Fruit fly (Drosophila melanogaster) whole organism, embryonic: Measurements from ENCODE around the gene scyl.

ENCODE experiments used
- Bgb ChIP-seq: fragments of 200-800 bp; sonication (Bioruptor generic); IDR thresholded peaks from 2 replicates; pipeline ENCODE4 v1.3.6; 2022; ENCODE audit warnings: missing biosample characterization, missing genetic modification characterization; ENCODE audit not compliant: partially characterized antibody
- Bteb2 ChIP-seq: fragments of 200-800 bp; sonication (Bioruptor generic); optimal IDR thresholded peaks from 2 replicates; lab custom pipeline; 2016; ENCODE audit warnings: missing biosample characterization, missing genetic modification characterization
- CG11085 ChIP-seq: fragments of 200-800 bp; sonication (Bioruptor generic); IDR thresholded peaks from 2 replicates; pipeline ENCODE4 v1.3.6; 2022; ENCODE audit warnings: missing biosample characterization, missing genetic modification characterization
- CG12104 ChIP-seq: fragments of 200-800 bp; sonication (Bioruptor generic); optimal IDR thresholded peaks from 3 replicates; lab custom pipeline; 2016; ENCODE audit warnings: missing biosample characterization, missing genetic modification characterization
- CG12391 ChIP-seq: fragments of 200-800 bp; sonication (Bioruptor generic); optimal IDR thresholded peaks from 3 replicates; lab custom pipeline; 2018; ENCODE audit warnings: missing biosample characterization, mild to moderate bottlenecking, missing genetic modification characterization, moderate library complexity
- CG15514 ChIP-seq: fragments of 200-800 bp; sonication (Bioruptor generic); optimal IDR thresholded peaks from 3 replicates; lab custom pipeline; 2017; ENCODE audit warnings: missing biosample characterization, missing genetic modification characterization, mild to moderate bottlenecking, moderate library complexity, missing genetic modification reagents
- CG15696 ChIP-seq: fragments of 200-800 bp; sonication (Bioruptor generic); optimal IDR thresholded peaks from 2 replicates; lab custom pipeline; 2019; ENCODE audit warnings: missing biosample characterization, mild to moderate bottlenecking, missing genetic modification characterization, moderate library complexity
- CG1647 ChIP-seq: fragments of 200-800 bp; sonication (Bioruptor generic); optimal IDR thresholded peaks from 3 replicates; lab custom pipeline; 2016; ENCODE audit warnings: missing biosample characterization, missing genetic modification characterization
- CG16779 ChIP-seq: fragments of 200-800 bp; sonication (Bioruptor generic); IDR thresholded peaks from 2 replicates; pipeline ENCODE4 v1.3.6; 2022; ENCODE audit warnings: missing biosample characterization, missing genetic modification characterization
- CG17829 ChIP-seq: fragments of 200-800 bp; optimal IDR thresholded peaks from 2 replicates; lab custom pipeline; 2019; ENCODE audit warnings: missing biosample characterization, mild to moderate bottlenecking, missing genetic modification characterization, moderate library complexity
- CG18476 ChIP-seq: fragments of 200-800 bp; sonication (Bioruptor generic); optimal IDR thresholded peaks from 2 replicates; lab custom pipeline; 2016; ENCODE audit warnings: missing biosample characterization, mild to moderate bottlenecking, missing genetic modification characterization
- CG18619 ChIP-seq: fragments of 200-800 bp; sonication (Bioruptor generic); optimal IDR thresholded peaks from 3 replicates; lab custom pipeline; 2017; ENCODE audit warnings: missing biosample characterization, mild to moderate bottlenecking, missing genetic modification characterization
- CG31388 ChIP-seq: fragments of 200-800 bp; sonication (Bioruptor generic); optimal IDR thresholded peaks from 2 replicates; lab custom pipeline; 2016; ENCODE audit warnings: missing biosample characterization, missing genetic modification characterization
- CG3163 ChIP-seq: fragments of 200-800 bp; sonication (Bioruptor generic); optimal IDR thresholded peaks from 3 replicates; lab custom pipeline; 2016; ENCODE audit warnings: missing biosample characterization, missing genetic modification characterization
- CG32532 ChIP-seq: fragments of 200-800 bp; sonication (Bioruptor generic); IDR thresholded peaks from 2 replicates; pipeline ENCODE4 v1.3.6; 2022; ENCODE audit warnings: missing biosample characterization, missing genetic modification characterization
- CG32772 ChIP-seq: fragments of 200-800 bp; sonication (Bioruptor generic); IDR thresholded peaks from 2 replicates; pipeline ENCODE4 v1.3.6; 2022; ENCODE audit warnings: missing biosample characterization, missing genetic modification characterization
- CG3281 ChIP-seq: fragments of 200-800 bp; sonication (Bioruptor generic); optimal IDR thresholded peaks from 3 replicates; lab custom pipeline; 2017; ENCODE audit warnings: missing biosample characterization, mild to moderate bottlenecking, missing genetic modification characterization
- CG5245 ChIP-seq: fragments of 200-800 bp; sonication (Bioruptor generic); optimal IDR thresholded peaks from 3 replicates; lab custom pipeline; 2016; ENCODE audit warnings: missing biosample characterization, missing genetic modification characterization
- CG6689 ChIP-seq: fragments of 200-800 bp; sonication (Bioruptor generic); IDR thresholded peaks from 2 replicates; pipeline ENCODE4 v1.3.6; 2022; ENCODE audit warnings: missing biosample characterization, missing genetic modification characterization
- CG7745 ChIP-seq: fragments of 200-800 bp; sonication (Bioruptor generic); optimal IDR thresholded peaks from 2 replicates; lab custom pipeline; 2018; ENCODE audit warnings: missing biosample characterization, mild to moderate bottlenecking, missing genetic modification characterization, moderate library complexity
- CG7928 ChIP-seq: fragments of 200-800 bp; sonication (Bioruptor generic); optimal IDR thresholded peaks from 2 replicates; lab custom pipeline; 2017; ENCODE audit warnings: missing biosample characterization, mild to moderate bottlenecking, missing genetic modification characterization
- CG8478 ChIP-seq: fragments of >200 bp; optimal IDR thresholded peaks from 2 replicates; lab custom pipeline; 2018
- CG9797 ChIP-seq: fragments of 200-800 bp; sonication (Bioruptor generic); optimal IDR thresholded peaks from 3 replicates; lab custom pipeline; 2018; ENCODE audit warnings: missing biosample characterization, mild to moderate bottlenecking, missing genetic modification characterization
- D19A ChIP-seq: fragments of 200-800 bp; optimal IDR thresholded peaks from 3 replicates; lab custom pipeline; 2019; ENCODE audit warnings: missing biosample characterization, mild to moderate bottlenecking, missing genetic modification characterization, moderate library complexity
- Deaf1 ChIP-seq: fragments of 200-800 bp; optimal IDR thresholded peaks from 3 replicates; lab custom pipeline; 2019; ENCODE audit warnings: missing biosample characterization, mild to moderate bottlenecking, missing genetic modification characterization, moderate library complexity
- Hr51 ChIP-seq, 2 experiments: fragments of 200-800 bp; sonication (Bioruptor generic); optimal IDR thresholded peaks; 2 replicates in 1 of 2; 3 replicates in 1 of 2; lab custom pipeline; 2016 to 2018; ENCODE audit warnings: missing biosample characterization in 2 of 2, missing genetic modification characterization in 2 of 2, mild to moderate bottlenecking in 1 of 2, moderate library complexity in 1 of 2
- Jarid2 ChIP-seq: fragments of 200-800 bp; sonication (Bioruptor generic); optimal IDR thresholded peaks from 3 replicates; lab custom pipeline; 2017; ENCODE audit warnings: mild to moderate bottlenecking, missing biosample characterization, missing genetic modification reagents, missing genetic modification characterization
- MBD-R2 ChIP-seq: fragments of 200-800 bp; sonication (Bioruptor generic); IDR thresholded peaks from 2 replicates; pipeline ENCODE4 v1.3.6; 2022; ENCODE audit warnings: missing biosample characterization, missing genetic modification characterization
- Oaz ChIP-seq: fragments of 200-800 bp; sonication (Bioruptor generic); IDR thresholded peaks from 2 replicates; pipeline ENCODE4 v1.3.6; 2022; ENCODE audit warnings: missing biosample characterization, missing genetic modification characterization
- Ravus ChIP-seq: fragments of 200-800 bp; sonication (Bioruptor generic); IDR thresholded peaks from 2 replicates; pipeline ENCODE4 v1.3.6; 2022; ENCODE audit warnings: missing biosample characterization, missing genetic modification characterization
- Spps ChIP-seq: fragments of 200-800 bp; sonication (Bioruptor generic); optimal IDR thresholded peaks from 2 replicates; lab custom pipeline; 2018; ENCODE audit warnings: missing biosample characterization, mild to moderate bottlenecking, missing genetic modification characterization
- Sry-β ChIP-seq: fragments of 200-800 bp; sonication (Bioruptor generic); optimal IDR thresholded peaks from 2 replicates; lab custom pipeline; 2018; ENCODE audit warnings: missing biosample characterization, mild to moderate bottlenecking, missing genetic modification characterization, moderate library complexity
- Usf ChIP-seq: fragments of 200-800 bp; sonication (Bioruptor generic); optimal IDR thresholded peaks from 2 replicates; lab custom pipeline; 2017; ENCODE audit warnings: missing genotype, missing biosample characterization, missing genetic modification characterization
- chm ChIP-seq: fragments of 200-800 bp; sonication (Bioruptor generic); IDR thresholded peaks from 2 replicates; pipeline ENCODE4 v1.3.6; 2022; ENCODE audit warnings: missing biosample characterization, missing genetic modification characterization
- ci ChIP-seq: fragments of 200-800 bp; sonication (Bioruptor generic); IDR thresholded peaks from 3 replicates; pipeline ENCODE4 v1.3.6; 2022; ENCODE audit warnings: missing biosample characterization, missing genetic modification characterization
- dmrt99B ChIP-seq: fragments of 200-800 bp; sonication (Bioruptor generic); optimal IDR thresholded peaks from 2 replicates; lab custom pipeline; 2018; ENCODE audit warnings: missing biosample characterization, mild to moderate bottlenecking, missing genetic modification characterization, moderate library complexity
- fd64A ChIP-seq: fragments of 200-800 bp; sonication (Bioruptor generic); optimal IDR thresholded peaks from 3 replicates; lab custom pipeline; 2018; ENCODE audit warnings: missing biosample characterization, mild to moderate bottlenecking, missing genetic modification characterization
- hth ChIP-seq: fragments of >200 bp; optimal IDR thresholded peaks from 2 replicates; lab custom pipeline; 2017; ENCODE audit warnings: inconsistent platforms
- lab ChIP-seq: fragments of 200-800 bp; sonication (Bioruptor generic); optimal IDR thresholded peaks from 3 replicates; lab custom pipeline; 2017; ENCODE audit warnings: missing biosample characterization, missing genetic modification characterization, mild to moderate bottlenecking, moderate library complexity, missing genetic modification reagents
- mirr ChIP-seq: fragments of 200-800 bp; sonication (Bioruptor generic); optimal IDR thresholded peaks from 3 replicates; lab custom pipeline; 2018; ENCODE audit warnings: missing biosample characterization, mild to moderate bottlenecking, missing genetic modification characterization
- p53 ChIP-seq: fragments of 200-800 bp; sonication (Bioruptor generic); optimal IDR thresholded peaks from 2 replicates; lab custom pipeline; 2016; ENCODE audit warnings: missing biosample characterization, missing genetic modification characterization
- prd ChIP-seq, 3 experiments: fragments of >200 bp in 2 of 3; fragments of 200-800 bp in 1 of 3; sonication (Bioruptor generic) in 1 of 3; optimal IDR thresholded peaks in 2 of 3; IDR thresholded peaks in 1 of 3; 2 replicates in 2 of 3; 3 replicates in 1 of 3; pipeline versions ENCODE4 v1.3.6 to Lab custom; 2017 to 2022; ENCODE audit warnings: missing biosample characterization in 1 of 3, missing genetic modification characterization in 1 of 3
- pum ChIP-seq: fragments of 200-800 bp; sonication (Bioruptor generic); optimal IDR thresholded peaks from 2 replicates; lab custom pipeline; 2016; ENCODE audit warnings: missing biosample characterization, missing genetic modification characterization
- sens ChIP-seq: fragments of 200-800 bp; sonication (Bioruptor generic); peaks from one replicate; lab custom pipeline; 2016; ENCODE audit warnings: missing biosample characterization, missing genetic modification characterization
- seq ChIP-seq: fragments of 200-800 bp; sonication (Bioruptor generic); IDR thresholded peaks from 2 replicates; pipeline ENCODE4 v1.3.6; 2022; ENCODE audit warnings: missing biosample characterization, missing genetic modification characterization
- sna ChIP-seq: fragments of 200-800 bp; sonication (Bioruptor generic); IDR thresholded peaks from 2 replicates; pipeline ENCODE4 v1.3.6; 2022; ENCODE audit warnings: missing biosample characterization, missing genetic modification characterization; ENCODE audit not compliant: partially characterized antibody
- stc ChIP-seq: fragments of 200-800 bp; sonication (Bioruptor generic); IDR thresholded peaks from 2 replicates; pipeline ENCODE4 v1.3.6; 2022; ENCODE audit warnings: missing biosample characterization, missing genetic modification characterization
- trh ChIP-seq: fragments of 200-800 bp; sonication (Bioruptor generic); optimal IDR thresholded peaks from 2 replicates; lab custom pipeline; 2016; ENCODE audit warnings: missing biosample characterization, missing genetic modification characterization
- ttk ChIP-seq: fragments of 200-800 bp; sonication (Bioruptor generic); IDR thresholded peaks from 2 replicates; pipeline ENCODE4 v2.1.2; 2022; ENCODE audit warnings: missing biosample characterization, missing genetic modification characterization
- wdn ChIP-seq: fragments of 200-800 bp; sonication (Bioruptor generic); IDR thresholded peaks from 2 replicates; pipeline ENCODE4 v1.3.6; 2022; ENCODE audit warnings: missing biosample characterization, missing genetic modification characterization
- zen ChIP-seq: fragments of 200-800 bp; sonication (Bioruptor generic); optimal IDR thresholded peaks from 3 replicates; lab custom pipeline; 2018; ENCODE audit warnings: missing biosample characterization, mild to moderate bottlenecking, missing genetic modification characterization, moderate library complexity

The scyl gene

dm6 chr3L:11285066-11285465, 33.0 kb downstream of the scyl start (continued):
- TF ChIP-seq Sry-β (GFP tag; lab: Kevin White, UChicago) (no peak), Ravus (GFP tag; lab: Robert Waterston, UW) (no peak; the same call in 1 of the 2 replicates), Bteb2 (GFP tag; lab: Kevin White, UChicago) (no peak), CG7928 (GFP tag; lab: Kevin White, UChicago) (peak; percentile 0), stc (GFP tag; lab: Robert Waterston, UW) (no peak), sna (GFP tag; lab: Robert Waterston, UW) (no peak), CG16779 (GFP tag; lab: Robert Waterston, UW) (no peak), ci (GFP tag; lab: Robert Waterston, UW) (no peak), Spps (no peak), Jarid2 (GFP tag; lab: Kevin White, UChicago) (no peak), CG6689 (GFP tag; lab: Robert Waterston, UW) (peak; percentile 46; the same call in 1 of the 2 replicates), CG18476 (GFP tag; lab: Kevin White, UChicago) (peak; percentile 43), CG31388 (GFP tag; lab: Kevin White, UChicago) (peak; percentile 30), fd64A (GFP tag; lab: Kevin White, UChicago) (no peak), trh (peak; percentile 17), CG5245 (peak; percentile 37), pum (GFP tag; lab: Kevin White, UChicago) (no peak), ttk (GFP tag; lab: Robert Waterston, UW) (no peak), p53 (GFP tag; lab: Kevin White, UChicago) (no peak), CG3163 (GFP tag; lab: Kevin White, UChicago) (no peak), Usf (GFP tag; lab: Kevin White, UChicago) (no peak), MBD-R2 (no peak; the same call in 1 of the 2 replicates), CG8478 (lab: Kevin White, UChicago) (no peak), CG15514 (GFP tag; lab: Kevin White, UChicago) (peak; percentile 33), Oaz (GFP tag; lab: Robert Waterston, UW) (no peak), prd (optimal IDR thresholded peaks at IDR 0.05; lab: Kevin White, UChicago) (no peak), prd (GFP tag; IDR thresholded peaks at IDR 0.05; lab: Robert Waterston, UW) (peak; percentile 63), Hr51 (GFP tag; optimal IDR thresholded peaks at IDR 0.05; lab: Kevin White, UChicago) (no peak), Bgb (GFP tag; lab: Robert Waterston, UW) (no peak), CG15696 (tag; lab: Kevin White, UChicago) (peak; percentile 42), mirr (GFP tag; lab: Kevin White, UChicago) (no peak), lab (peak; percentile 64), Deaf1 (peak; percentile 41), CG12391 (tag; lab: Kevin White, UChicago) (no peak), CG18619 (GFP tag; lab: Kevin White, UChicago) (no peak), seq (no peak), CG9797 (no peak), dmrt99B (tag; lab: Kevin White, UChicago) (peak; percentile 75), chm (GFP tag; lab: Robert Waterston, UW) (no peak), CG1647 (GFP tag; lab: Kevin White, UChicago) (peak; percentile 26), CG32772 (GFP tag; lab: Robert Waterston, UW) (0 out of 2 replicates have a peak, but pooled peaks have one; percentile 22), CG32532 (GFP tag; lab: Robert Waterston, UW) (peak; percentile 81), CG17829 (peak; percentile 59), zen (peak; percentile 16), wdn (no peak), CG3281 (GFP tag; lab: Kevin White, UChicago) (peak; percentile 49), D19A (tag; lab: Kevin White, UChicago) (peak; percentile 67), hth (no peak), CG7745 (tag; lab: Kevin White, UChicago) (no peak), CG11085 (GFP tag; lab: Robert Waterston, UW) (0 out of 2 replicates have a peak, but pooled peaks have one; percentile 20), CG12104 (GFP tag; lab: Kevin White, UChicago) (no peak), sens (GFP tag; lab: Kevin White, UChicago) (peak; percentile 13)
